Fruit fly (Drosophila melanogaster) whole organism, embryonic: ENCODE data around the gene Baldspot.

Experiments
- Abd-B ChIP-seq: fragments of 200-800 bp; sonication (Bioruptor generic); optimal IDR thresholded peaks from 2 replicates; lab custom pipeline; 2018; ENCODE audit warnings: missing biosample characterization, mild to moderate bottlenecking, missing genetic modification characterization, moderate library complexity
- Adf1 ChIP-seq: fragments of 200-800 bp; sonication (Bioruptor generic); IDR thresholded peaks from 2 replicates; pipeline ENCODE4 v1.3.6; 2022; ENCODE audit warnings: missing biosample characterization, missing genetic modification characterization
- C15 ChIP-seq: fragments of 200-800 bp; sonication (Bioruptor generic); IDR thresholded peaks from 3 replicates; pipeline ENCODE4 v1.3.6; 2022; ENCODE audit warnings: missing biosample characterization, missing genetic modification characterization
- CG10209 ChIP-seq: fragments of 200-800 bp; sonication (Bioruptor generic); optimal IDR thresholded peaks from 3 replicates; lab custom pipeline; 2017; ENCODE audit warnings: missing biosample characterization, mild to moderate bottlenecking, missing genetic modification characterization, missing genetic modification reagents
- CG10431 ChIP-seq: fragments of 200-800 bp; sonication (Bioruptor generic); optimal IDR thresholded peaks from 3 replicates; lab custom pipeline; 2018; ENCODE audit warnings: missing biosample characterization, mild to moderate bottlenecking, missing genetic modification characterization
- CG10979 ChIP-seq: fragments of 200-800 bp; sonication (Bioruptor generic); optimal IDR thresholded peaks from 2 replicates; lab custom pipeline; 2018; ENCODE audit warnings: missing biosample characterization, mild to moderate bottlenecking, missing genetic modification characterization, moderate library complexity
- CG11456 ChIP-seq: fragments of 200-800 bp; sonication (Bioruptor generic); IDR thresholded peaks from 3 replicates; pipeline ENCODE4 v1.3.6; 2022; ENCODE audit warnings: missing biosample characterization, missing genetic modification characterization
- CG12071 ChIP-seq: fragments of 200-800 bp; sonication (Bioruptor generic); optimal IDR thresholded peaks from 3 replicates; lab custom pipeline; 2018; ENCODE audit warnings: missing biosample characterization, mild to moderate bottlenecking, missing genetic modification characterization
- CG12155 ChIP-seq: fragments of 200-800 bp; sonication (Bioruptor generic); optimal IDR thresholded peaks from 3 replicates; lab custom pipeline; 2016; ENCODE audit warnings: missing biosample characterization, missing genetic modification characterization
- CG12299 ChIP-seq: fragments of 200-800 bp; sonication (Bioruptor generic); optimal IDR thresholded peaks from 2 replicates; lab custom pipeline; 2018; ENCODE audit warnings: missing biosample characterization, mild to moderate bottlenecking, missing genetic modification characterization
- CG1233 ChIP-seq: fragments of 200-800 bp; sonication (Bioruptor generic); optimal IDR thresholded peaks from 4 replicates; lab custom pipeline; 2018; ENCODE audit warnings: missing biosample characterization, mild to moderate bottlenecking, missing genetic modification characterization
- CG13775 ChIP-seq: fragments of 200-800 bp; sonication (Bioruptor generic); optimal IDR thresholded peaks from 3 replicates; lab custom pipeline; 2017; ENCODE audit warnings: missing biosample characterization, mild to moderate bottlenecking, missing genetic modification characterization
- CG14441 ChIP-seq: fragments of 200-800 bp; sonication (Bioruptor generic); IDR thresholded peaks from 2 replicates; pipeline ENCODE4 v1.3.6; 2022; ENCODE audit warnings: missing biosample characterization, missing genetic modification characterization
- CG14860 ChIP-seq: fragments of 200-800 bp; sonication (Bioruptor generic); IDR thresholded peaks from 3 replicates; pipeline ENCODE4 v1.3.6; 2022; ENCODE audit warnings: missing biosample characterization, missing genetic modification characterization; ENCODE audit not compliant: partially characterized antibody
- CG16863 ChIP-seq: fragments of 200-800 bp; sonication (Bioruptor generic); optimal IDR thresholded peaks from 3 replicates; lab custom pipeline; 2016; ENCODE audit warnings: missing biosample characterization, missing genetic modification characterization
- CG17612 ChIP-seq: fragments of 200-800 bp; sonication (Bioruptor generic); IDR thresholded peaks from 2 replicates; pipeline ENCODE4 v1.3.6; 2022; ENCODE audit warnings: missing biosample characterization, missing genetic modification characterization
- CG18764 ChIP-seq: fragments of 200-800 bp; sonication (Bioruptor generic); optimal IDR thresholded peaks from 3 replicates; lab custom pipeline; 2016; ENCODE audit warnings: missing biosample characterization, missing genetic modification characterization
- CG2129 ChIP-seq: fragments of 200-800 bp; sonication (Bioruptor generic); IDR thresholded peaks from 2 replicates; pipeline ENCODE4 v1.3.6; 2022; ENCODE audit warnings: missing biosample characterization, missing genetic modification characterization; ENCODE audit not compliant: partially characterized antibody
- CG2199 ChIP-seq: fragments of 200-800 bp; sonication (Bioruptor generic); IDR thresholded peaks from 3 replicates; pipeline ENCODE4 v1.3.6; 2022; ENCODE audit warnings: missing biosample characterization, missing genetic modification characterization
- CG34376 ChIP-seq: fragments of 200-800 bp; sonication (Bioruptor generic); optimal IDR thresholded peaks from 2 replicates; lab custom pipeline; 2018; ENCODE audit warnings: missing biosample characterization, mild to moderate bottlenecking, missing genetic modification characterization
- CG3995 ChIP-seq: fragments of 200-800 bp; sonication (Bioruptor generic); optimal IDR thresholded peaks from 3 replicates; lab custom pipeline; 2016; ENCODE audit warnings: missing biosample characterization, missing genetic modification characterization
- CG6654 ChIP-seq: fragments of 200-800 bp; sonication (Bioruptor generic); optimal IDR thresholded peaks from 2 replicates; lab custom pipeline; 2017; ENCODE audit warnings: missing biosample characterization, mild to moderate bottlenecking, missing genetic modification characterization
- D19A ChIP-seq: fragments of 200-800 bp; optimal IDR thresholded peaks from 3 replicates; lab custom pipeline; 2019; ENCODE audit warnings: missing biosample characterization, mild to moderate bottlenecking, missing genetic modification characterization, moderate library complexity
- Dad ChIP-seq: fragments of 200-800 bp; sonication (Bioruptor generic); optimal IDR thresholded peaks from 3 replicates; lab custom pipeline; 2016; ENCODE audit warnings: missing biosample characterization, missing genetic modification characterization
- Dfd ChIP-seq, 2 experiments: fragments of >200 bp; optimal IDR thresholded peaks; 2 replicates each; lab custom pipeline; 2017; ENCODE audit warnings: missing biosample characterization in 2 of 2, missing genetic modification characterization in 2 of 2
- Dip2 ChIP-seq: fragments of 200-800 bp; sonication (Bioruptor generic); IDR thresholded peaks from 2 replicates; pipeline ENCODE4 v1.3.6; 2022; ENCODE audit warnings: missing biosample characterization, missing genetic modification characterization
- Max ChIP-seq: fragments of 200-800 bp; sonication (Bioruptor generic); optimal IDR thresholded peaks from 2 replicates; lab custom pipeline; 2016; ENCODE audit warnings: missing biosample characterization, mild to moderate bottlenecking, missing genetic modification characterization
- Side ChIP-seq: fragments of 200-800 bp; sonication (Bioruptor generic); optimal IDR thresholded peaks from 2 replicates; lab custom pipeline; 2016; ENCODE audit warnings: missing biosample characterization, missing genetic modification characterization
- Sry-δ ChIP-seq: fragments of 200-800 bp; sonication (Bioruptor generic); optimal IDR thresholded peaks from 2 replicates; lab custom pipeline; 2016; ENCODE audit warnings: missing biosample characterization, missing genetic modification characterization
- Stat92E ChIP-seq, 3 experiments: fragments of >200 bp in 2 of 3; fragments of 200-800 bp in 1 of 3; sonication (Bioruptor generic) in 1 of 3; optimal IDR thresholded peaks; 2 replicates each; lab custom pipeline; 2017 to 2019; ENCODE audit warnings: missing biosample characterization in 3 of 3, missing genetic modification characterization in 3 of 3, mild to moderate bottlenecking in 1 of 3, moderate library complexity in 1 of 3
- Xbp1 ChIP-seq: fragments of 200-800 bp; sonication (Bioruptor generic); optimal IDR thresholded peaks from 3 replicates; lab custom pipeline; 2016; ENCODE audit warnings: missing biosample characterization, mild to moderate bottlenecking, missing genetic modification characterization
- ac ChIP-seq: fragments of 200-800 bp; sonication (Bioruptor generic); optimal IDR thresholded peaks from 3 replicates; lab custom pipeline; 2017; ENCODE audit warnings: missing biosample characterization, mild to moderate bottlenecking, missing genetic modification characterization
- al ChIP-seq: fragments of 200-800 bp; sonication (Bioruptor generic); IDR thresholded peaks from 2 replicates; pipeline ENCODE4 v1.3.6; 2022; ENCODE audit warnings: missing biosample characterization, missing genetic modification characterization
- bbx ChIP-seq: fragments of 200-800 bp; sonication (Bioruptor generic); IDR thresholded peaks from 2 replicates; pipeline ENCODE4 v1.3.6; 2022; ENCODE audit warnings: missing biosample characterization, missing genetic modification characterization; ENCODE audit not compliant: partially characterized antibody
- bigmax ChIP-seq: fragments of 200-800 bp; sonication (Bioruptor generic); optimal IDR thresholded peaks from 2 replicates; lab custom pipeline; 2018; ENCODE audit warnings: missing biosample characterization, mild to moderate bottlenecking, missing genetic modification characterization
- cg ChIP-seq: fragments of 200-800 bp; sonication (Bioruptor generic); optimal IDR thresholded peaks from 3 replicates; lab custom pipeline; 2019; ENCODE audit warnings: missing biosample characterization, mild to moderate bottlenecking, missing genetic modification characterization, moderate library complexity
- dan ChIP-seq: fragments of 200-800 bp; sonication (Bioruptor generic); IDR thresholded peaks from 2 replicates; pipeline ENCODE4 v1.3.6; 2022; ENCODE audit warnings: missing biosample characterization, missing genetic modification characterization
- ewg ChIP-seq: fragments of 200-800 bp; sonication (Bioruptor generic); optimal IDR thresholded peaks from 3 replicates; lab custom pipeline; 2017; ENCODE audit warnings: mild to moderate bottlenecking, missing biosample characterization, missing genetic modification reagents, missing genetic modification characterization
- lab ChIP-seq: fragments of 200-800 bp; sonication (Bioruptor generic); optimal IDR thresholded peaks from 3 replicates; lab custom pipeline; 2017; ENCODE audit warnings: missing biosample characterization, missing genetic modification characterization, mild to moderate bottlenecking, moderate library complexity, missing genetic modification reagents
- p53 ChIP-seq: fragments of 200-800 bp; sonication (Bioruptor generic); optimal IDR thresholded peaks from 2 replicates; lab custom pipeline; 2016; ENCODE audit warnings: missing biosample characterization, missing genetic modification characterization
- ro ChIP-seq: fragments of 200-800 bp; sonication (Bioruptor generic); IDR thresholded peaks from 2 replicates; pipeline ENCODE4 v1.3.6; 2022; ENCODE audit warnings: missing biosample characterization, missing genetic modification characterization
- stwl ChIP-seq: fragments of 200-800 bp; sonication (Bioruptor generic); optimal IDR thresholded peaks from 3 replicates; lab custom pipeline; 2018; ENCODE audit warnings: missing biosample characterization, mild to moderate bottlenecking, missing genetic modification characterization, moderate library complexity
- tup ChIP-seq: fragments of 200-800 bp; sonication (Bioruptor generic); optimal IDR thresholded peaks from 2 replicates; lab custom pipeline; 2016; ENCODE audit warnings: missing biosample characterization, mild to moderate bottlenecking, missing genetic modification characterization, moderate library complexity
- vfl ChIP-seq: fragments of 200-800 bp; sonication (Bioruptor generic); optimal IDR thresholded peaks from 2 replicates; lab custom pipeline; 2016; ENCODE audit warnings: missing biosample characterization, missing genetic modification characterization
- vvl ChIP-seq: fragments of 200-800 bp; sonication (Bioruptor generic); IDR thresholded peaks from 2 replicates; pipeline ENCODE4 v1.3.6; 2022; ENCODE audit warnings: missing biosample characterization, missing genetic modification characterization
- wor ChIP-seq: fragments of 200-800 bp; sonication (Bioruptor generic); IDR thresholded peaks from 2 replicates; pipeline ENCODE4 v1.3.6; 2022; ENCODE audit warnings: missing biosample characterization, missing genetic modification characterization
- zen2 ChIP-seq: fragments of 200-800 bp; sonication (Bioruptor generic); IDR thresholded peaks from 3 replicates; pipeline ENCODE4 v1.3.6; 2022; ENCODE audit warnings: missing biosample characterization, missing genetic modification characterization; ENCODE audit not compliant: partially characterized antibody

The Baldspot gene

DNA sequence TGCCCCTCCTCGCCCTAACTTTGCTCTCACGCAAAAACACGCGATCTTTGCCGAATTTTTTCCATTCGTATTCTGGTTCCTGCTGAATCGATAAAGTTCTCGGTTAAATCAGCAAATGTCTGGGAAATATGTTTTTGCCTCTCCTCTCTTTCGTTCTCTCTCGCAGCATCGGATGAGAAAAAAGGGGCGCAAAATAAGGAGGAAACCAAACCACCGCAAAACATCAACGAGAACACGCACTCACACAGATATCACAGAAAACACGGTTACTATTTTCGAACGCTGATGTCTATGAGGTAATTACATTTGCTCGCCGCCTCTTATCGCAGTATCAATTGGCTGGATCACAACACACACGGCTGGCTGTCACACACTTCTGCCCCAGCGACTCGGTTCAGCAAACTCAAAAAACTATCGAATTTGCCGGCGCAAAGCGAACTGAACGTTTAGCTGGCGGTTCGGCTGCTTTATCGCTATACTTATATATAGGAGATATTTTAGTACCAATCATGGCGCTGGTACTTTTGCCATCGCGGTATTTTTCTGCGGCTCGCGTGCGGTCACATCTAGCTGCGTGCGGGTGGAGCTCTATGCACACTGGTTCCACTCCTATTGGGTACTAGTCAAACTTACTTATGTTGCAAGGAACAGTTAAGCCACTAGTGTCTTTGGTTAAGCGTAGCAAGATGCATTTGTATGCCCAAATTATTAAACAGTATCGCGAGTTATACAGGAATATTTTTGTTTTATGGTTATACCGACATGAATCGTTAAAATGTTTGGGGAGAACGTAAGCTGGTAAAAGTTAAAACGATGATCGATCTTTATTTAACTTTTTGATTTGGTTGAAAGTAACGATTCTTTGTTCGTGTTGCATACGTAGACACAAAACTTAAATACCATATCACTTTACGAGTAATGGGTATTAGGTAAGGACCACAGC, at the start of gene Baldspot (continued):
- TF ChIP-seq p53 (GFP tag; lab: Kevin White, UChicago) (peak; percentile 78), bbx (peak; percentile 81), Stat92E (GFP tag; optimal IDR thresholded peaks at IDR 0.05; lab: Kevin White, UChicago) (peak in 1 of 3 experiments; percentile 82), Xbp1 (peak; percentile 36), CG1233 (peak; percentile 84), CG2199 (peak; percentile 78; the same call in 1 of the 3 replicates), CG10431 (GFP tag; lab: Kevin White, UChicago) (no peak), Sry-δ (peak; percentile 74), CG17612 (no peak), CG11456 (GFP tag; lab: Robert Waterston, UW) (no peak), CG12299 (tag; lab: Kevin White, UChicago) (peak; percentile 35), Side (peak; percentile 89), Dad (GFP tag; lab: Kevin White, UChicago) (peak; percentile 77), bigmax (GFP tag; lab: Kevin White, UChicago) (peak; percentile 54), dan (no peak), CG16863 (GFP tag; lab: Kevin White, UChicago) (peak; percentile 35), wor (GFP tag; lab: Robert Waterston, UW) (no peak), vvl (peak; percentile 67), tup (GFP tag; lab: Kevin White, UChicago) (no peak), CG18764 (GFP tag; lab: Kevin White, UChicago) (peak; percentile 72), ewg (peak; percentile 41), stwl (tag; lab: Kevin White, UChicago) (peak; percentile 82), Adf1 (GFP tag; lab: Robert Waterston, UW) (peak; percentile 76), CG3995 (GFP tag; lab: Kevin White, UChicago) (peak; percentile 50), ro (GFP tag; lab: Robert Waterston, UW) (no peak), al (GFP tag; lab: Robert Waterston, UW) (peak; percentile 42; the same call in 1 of the 2 replicates), CG2129 (GFP tag; lab: Robert Waterston, UW) (peak; percentile 47; the same call in 1 of the 2 replicates), CG10209 (GFP tag; lab: Kevin White, UChicago) (peak; percentile 48), CG12071 (GFP tag; lab: Kevin White, UChicago) (peak; percentile 83), CG13775 (GFP tag; lab: Kevin White, UChicago) (peak; percentile 10), D19A (peak; percentile 82), cg (GFP tag; lab: Kevin White, UChicago) (peak; percentile 56), Dfd (GFP tag; optimal IDR thresholded peaks at IDR 0.05; lab: Kevin White, UChicago) (no peak), CG10979 (tag; lab: Kevin White, UChicago) (peak; percentile 89), CG12155 (GFP tag; lab: Kevin White, UChicago) (peak; percentile 94), Dip2 (GFP tag; lab: Robert Waterston, UW) (no peak), zen2 (GFP tag; lab: Robert Waterston, UW) (peak; percentile 1; the same call in 1 of the 3 replicates), C15 (0 out of 3 replicates have a peak, but pooled peaks have one; percentile 30), lab (GFP tag; lab: Kevin White, UChicago) (peak; percentile 93), vfl (no peak), CG34376 (peak; percentile 88), ac (peak; percentile 59), CG6654 (GFP tag; lab: Kevin White, UChicago) (peak; percentile 63), Max (peak; percentile 76), CG14441 (peak; percentile 64), Abd-B (GFP tag; lab: Kevin White, UChicago) (peak; percentile 71), CG14860 (GFP tag; lab: Robert Waterston, UW) (peak; percentile 65)
